Worm (Caenorhabditis elegans): ENCODE measurements around the gene tor-1.

The tor-1 gene

DNA sequence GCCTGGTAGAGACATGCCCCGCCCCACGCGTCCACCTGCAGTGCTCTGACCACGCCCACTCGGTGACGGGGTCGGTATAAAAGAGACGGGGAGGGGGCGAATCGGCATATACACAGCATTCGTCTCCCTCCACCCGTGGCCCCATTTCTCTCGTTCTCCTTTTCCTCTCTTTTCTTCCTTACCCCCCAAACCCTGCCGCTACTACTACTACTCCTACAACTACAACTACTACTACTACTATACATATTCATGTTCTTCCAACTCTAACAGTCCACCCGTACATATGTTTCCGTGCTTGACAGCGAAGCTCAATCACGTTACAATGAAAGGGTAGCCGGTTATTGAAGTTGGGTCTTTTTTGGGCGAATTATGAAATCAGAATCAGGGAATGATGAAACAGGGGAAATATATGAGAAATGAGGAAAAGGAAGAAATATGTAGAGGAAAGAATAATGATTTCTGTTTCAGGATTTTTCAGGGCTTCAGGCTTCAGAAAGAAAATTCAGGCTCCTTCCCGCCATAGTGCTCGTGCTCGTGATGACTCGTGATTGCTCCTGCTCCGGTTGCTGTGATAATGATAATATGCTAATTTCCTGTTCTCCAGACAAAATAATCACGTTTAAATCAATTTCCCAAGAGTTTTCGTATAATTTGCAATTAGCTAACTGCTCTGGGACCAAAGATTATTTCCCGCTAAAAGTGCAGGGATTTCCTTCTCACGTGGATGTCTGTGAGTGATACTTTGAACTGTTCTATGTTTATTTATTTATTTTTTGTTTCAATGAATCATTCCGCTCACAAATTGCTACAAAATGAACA lies 48.4 kb upstream of the tor-1 start (continued):
- TF ChIP-seq lin-11 (tag; optimal IDR thresholded peaks at IDR 0.05) (peak; percentile 89), ceh-2 (tag; optimal IDR thresholded peaks at IDR 0.05) (peak; percentile 68), F13H6.1 (tag; optimal IDR thresholded peaks at IDR 0.05) (peak; percentile 40), eyg-1 (tag; optimal IDR thresholded peaks at IDR 0.05) (peak; percentile 92), ahr-1 (tag; optimal IDR thresholded peaks at IDR 0.05) (peak; percentile 60), ama-1 (optimal IDR thresholded peaks at IDR 0.05) (peak; percentile 100), ztf-16 (tag; optimal IDR thresholded peaks at IDR 0.05) (peak; percentile 81), fkh-6 (tag; optimal IDR thresholded peaks at IDR 0.05) (peak; percentile 91), ref-2 (tag; optimal IDR thresholded peaks at IDR 0.05) (peak; percentile 89), unc-3 (GFP tag; conservative IDR thresholded peaks at IDR 0.05) (peak; percentile 84), unc-3 (tag; optimal IDR thresholded peaks at IDR 0.05) (peak; percentile 70), ceh-31 (tag; optimal IDR thresholded peaks at IDR 0.05) (peak; percentile 19), tbx-2 (tag; optimal IDR thresholded peaks at IDR 0.05) (peak; percentile 96), odd-2 (tag; optimal IDR thresholded peaks at IDR 0.05) (peak; percentile 73), gmeb-2 (tag; optimal IDR thresholded peaks at IDR 0.05) (peak; percentile 95), ceh-34 (tag; optimal IDR thresholded peaks at IDR 0.05) (peak; percentile 96), hlh-8 (tag; optimal IDR thresholded peaks at IDR 0.05) (peak; percentile 83), tbx-7 (tag; optimal IDR thresholded peaks at IDR 0.05) (peak; percentile 80), sox-2 (GFP tag; IDR thresholded peaks at IDR 0.05) (peak; percentile 87), T23F11.4 (GFP tag; optimal IDR thresholded peaks at IDR 0.05) (peak; percentile 95), hlh-13 (GFP tag; optimal IDR thresholded peaks at IDR 0.05) (peak; percentile 73), ceh-19 (GFP tag; optimal IDR thresholded peaks at IDR 0.05) (peak; percentile 93), rnt-1 (tag; optimal IDR thresholded peaks at IDR 0.05) (peak; percentile 81), fkh-10 (GFP tag; optimal IDR thresholded peaks at IDR 0.05) (peak; percentile 38), pax-1 (tag; optimal IDR thresholded peaks at IDR 0.05) (peak; percentile 88), C38D4.7 (GFP tag; optimal IDR thresholded peaks at IDR 0.05) (peak; percentile 95), sox-4 (tag; optimal IDR thresholded peaks at IDR 0.05) (peak; percentile 93), pqm-1 (tag; optimal IDR thresholded peaks at IDR 0.05) (peak; percentile 59), C08G9.2 (tag; optimal IDR thresholded peaks at IDR 0.05) (peak; percentile 81), pat-9 (tag; optimal IDR thresholded peaks at IDR 0.05) (peak; percentile 96), sdc-2 (tag; optimal IDR thresholded peaks at IDR 0.05) (peak; percentile 89), hlh-15 (tag; optimal IDR thresholded peaks at IDR 0.05) (peak; percentile 74), syd-9 (tag; optimal IDR thresholded peaks at IDR 0.05) (peak; percentile 95), ceh-48 (tag; optimal IDR thresholded peaks at IDR 0.05) (peak; percentile 59), pros-1 (tag; optimal IDR thresholded peaks at IDR 0.05) (peak; percentile 45)

- TF ChIP-seq ceh-14 (tag; optimal IDR thresholded peaks at IDR 0.05) (peak; percentile 93), nfya-1 (tag; optimal IDR thresholded peaks at IDR 0.05) (no peak), ceh-31 (tag; optimal IDR thresholded peaks at IDR 0.05) (peak; percentile 95), C08G9.2 (tag; optimal IDR thresholded peaks at IDR 0.05) (no peak), unc-55 (GFP tag; optimal IDR thresholded peaks at IDR 0.05) (peak; percentile 79), C38D4.7 (GFP tag; optimal IDR thresholded peaks at IDR 0.05) (no peak), dmd-4 (tag; optimal IDR thresholded peaks at IDR 0.05; ENCODE audit: borderline replicate concordance) (no peak), ceh-22 (tag; optimal IDR thresholded peaks at IDR 0.05) (no peak), ets-4 (tag; optimal IDR thresholded peaks at IDR 0.05) (peak; percentile 82), F13H6.1 (tag; optimal IDR thresholded peaks at IDR 0.05) (peak; percentile 96), ref-2 (tag; optimal IDR thresholded peaks at IDR 0.05) (no peak), ceh-9 (tag; optimal IDR thresholded peaks at IDR 0.05) (no peak), elt-2 (tag; optimal IDR thresholded peaks at IDR 0.05) (no peak), unc-42 (tag; optimal IDR thresholded peaks at IDR 0.05) (peak; percentile 28), ceh-19 (GFP tag; optimal IDR thresholded peaks at IDR 0.05) (no peak)
Measured at ce11 chrIV:14033502-14033751, 47.8 kb upstream of the tor-1 start.

Data from whole organism, late embryonic.